Worm (Caenorhabditis elegans) whole organism, early embryonic: ENCODE measurements around the gene dod-20.
A peak's percentile ranks its signal among the peaks of the same experiment; 100 is the strongest.

Experiments
- B0310.2 ChIP-seq: sonication (generic microtip); optimal IDR thresholded peaks from 2 replicates; lab custom pipeline; 2016; ENCODE audit warnings: mild to moderate bottlenecking, missing genetic modification characterization, missing compliant biosample characterization
- F13C5.2 ChIP-seq: sonication (generic microtip); optimal IDR thresholded peaks from 2 replicates; lab custom pipeline; 2017; ENCODE audit warnings: mild to moderate bottlenecking, missing genetic modification characterization, inconsistent platforms, missing compliant biosample characterization
- aly-1 ChIP-seq: sonication (generic microtip); optimal IDR thresholded peaks from 2 replicates; lab custom pipeline; 2016; ENCODE audit warnings: missing genetic modification characterization, missing compliant biosample characterization
- ama-1 ChIP-seq: fragments of 150-350 bp; optimal IDR thresholded peaks from 2 replicates; lab custom pipeline; 2014
- ceh-13 ChIP-seq: fragments of 200-800 bp; sonication (Bioruptor generic); optimal IDR thresholded peaks from 2 replicates; lab custom pipeline; 2018; ENCODE audit warnings: mild to moderate bottlenecking, missing genetic modification characterization, missing compliant biosample characterization
- ceh-36 ChIP-seq: sonication (generic microtip); optimal IDR thresholded peaks from 2 replicates; lab custom pipeline; 2016; ENCODE audit warnings: missing genetic modification characterization, inconsistent platforms, missing compliant biosample characterization
- ets-7 ChIP-seq: sonication (generic microtip); optimal IDR thresholded peaks from 2 replicates; lab custom pipeline; 2016; ENCODE audit warnings: missing genotype, missing genetic modification characterization, missing compliant biosample characterization
- flt-1 ChIP-seq: fragments of 200-800 bp; sonication (Bioruptor generic); IDR thresholded peaks from 2 replicates; pipeline ENCODE4 v1.3.6; 2022; ENCODE audit warnings: missing genetic modification characterization, missing compliant biosample characterization
- hmbx-1 ChIP-seq: sonication (generic microtip); optimal IDR thresholded peaks from 2 replicates; lab custom pipeline; 2016; ENCODE audit warnings: mild to moderate bottlenecking, missing genetic modification characterization, missing compliant biosample characterization
- hmg-4 ChIP-seq: fragments of 200-800 bp; sonication (Bioruptor generic); optimal IDR thresholded peaks from 2 replicates; lab custom pipeline; 2018; ENCODE audit warnings: mild to moderate bottlenecking, missing genetic modification characterization, missing compliant biosample characterization
- hnd-1 ChIP-seq: sonication (generic microtip); optimal IDR thresholded peaks from 2 replicates; lab custom pipeline; 2016; ENCODE audit warnings: missing genetic modification characterization, missing compliant biosample characterization
- pes-1 ChIP-seq: fragments of 200-800 bp; sonication (Bioruptor generic); IDR thresholded peaks from 2 replicates; pipeline ENCODE4 v1.3.6; 2022; ENCODE audit warnings: missing genetic modification reagents, missing genetic modification characterization, missing compliant biosample characterization
- scrt-1 ChIP-seq: fragments of 200-800 bp; sonication (Bioruptor generic); IDR thresholded peaks from 2 replicates; pipeline ENCODE4 v1.3.6; 2022; ENCODE audit warnings: missing genetic modification characterization, missing compliant biosample characterization
- sea-1 ChIP-seq: fragments of 200-800 bp; sonication (Bioruptor generic); conservative IDR thresholded peaks from 2 replicates; pipeline ENCODE4 v1.3.6; 2022; ENCODE audit warnings: missing genetic modification characterization, missing compliant biosample characterization
- tbx-11 ChIP-seq: fragments of 200-800 bp; sonication (Bioruptor generic); IDR thresholded peaks from 2 replicates; pipeline ENCODE4 v1.3.6; 2022; ENCODE audit warnings: missing genetic modification characterization, missing compliant biosample characterization
- tbx-37 ChIP-seq: fragments of 200-800 bp; sonication (Bioruptor generic); conservative IDR thresholded peaks from 2 replicates; pipeline ENCODE4 v1.3.6; 2022; ENCODE audit warnings: missing genetic modification reagents, missing genetic modification characterization, missing compliant biosample characterization
- tra-4 ChIP-seq: sonication (generic microtip); optimal IDR thresholded peaks from 2 replicates; lab custom pipeline; 2017; ENCODE audit warnings: missing genetic modification characterization, missing compliant biosample characterization

Gene dod-20

DNA sequence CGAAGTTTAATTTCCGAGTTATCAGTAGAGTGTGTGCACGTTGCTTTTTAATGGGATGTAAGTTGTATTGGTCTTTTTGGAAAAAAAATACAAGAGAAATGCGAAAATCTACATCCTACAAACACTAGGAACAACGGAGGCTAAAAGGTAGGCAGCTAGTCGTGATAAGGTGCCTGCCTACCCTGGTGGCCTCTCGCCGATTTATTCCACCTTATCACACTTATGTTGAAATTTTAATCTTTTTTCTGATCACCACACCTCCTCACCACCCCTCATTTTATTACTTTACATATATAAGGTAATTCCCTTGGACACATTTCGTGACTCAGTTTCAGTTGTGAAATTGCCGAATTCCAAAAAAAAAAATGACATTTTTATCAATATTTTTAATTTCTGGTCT, at the start of gene dod-20:
TSS of gene dod-20 (plus strand) at position 301 of the 400 bp plus-strand sequence.
- TF ChIP-seq ceh-13 (GFP tag; lab: Kevin White, UChicago) (no peak), scrt-1 (GFP tag; lab: Robert Waterston, UW) (no peak), F13C5.2 (tag; lab: Kevin White, UChicago) (no peak), tbx-11 (GFP tag; lab: Robert Waterston, UW) (no peak), ets-7 (tag; lab: Kevin White, UChicago) (no peak), hnd-1 (tag; lab: Kevin White, UChicago) (no peak), B0310.2 (tag; lab: Kevin White, UChicago) (no peak), flt-1 (no peak), hmg-4 (GFP tag; lab: Kevin White, UChicago) (no peak), ama-1 (lab: Kevin White, UChicago) (no peak)

DNA sequence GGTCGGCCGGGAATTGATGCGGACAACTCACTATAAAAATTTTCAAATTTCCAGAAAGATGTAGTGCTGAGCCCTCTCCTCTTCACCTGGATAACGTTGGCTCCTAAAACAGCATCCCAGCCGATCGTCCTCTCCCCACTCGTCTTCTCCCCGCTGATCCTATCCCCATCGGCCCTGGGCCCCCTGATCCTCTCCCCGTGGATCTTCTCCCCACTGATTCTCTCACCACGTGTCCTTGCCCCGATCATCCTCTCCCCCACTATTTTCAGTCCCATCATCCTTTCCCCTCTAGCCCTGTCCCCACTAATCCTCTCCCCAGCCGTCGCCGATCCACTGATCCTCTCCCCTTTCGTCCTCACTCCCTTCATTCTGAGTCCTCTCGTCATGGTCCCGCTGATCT, 49.0 kb upstream of the dod-20 start:
- no peak for TF ChIP-seq hmbx-1
- no peak for TF ChIP-seq sea-1 (GFP tag; lab: Robert Waterston, UW)
- no peak for TF ChIP-seq pes-1 (GFP tag; lab: Robert Waterston, UW)
- no peak for TF ChIP-seq hnd-1 (tag; lab: Kevin White, UChicago)
- TF ChIP-seq ceh-36 (tag; lab: Kevin White, UChicago), result peak; percentile 67
- no peak for TF ChIP-seq B0310.2 (tag; lab: Kevin White, UChicago)
- TF ChIP-seq flt-1, result no peak

DNA sequence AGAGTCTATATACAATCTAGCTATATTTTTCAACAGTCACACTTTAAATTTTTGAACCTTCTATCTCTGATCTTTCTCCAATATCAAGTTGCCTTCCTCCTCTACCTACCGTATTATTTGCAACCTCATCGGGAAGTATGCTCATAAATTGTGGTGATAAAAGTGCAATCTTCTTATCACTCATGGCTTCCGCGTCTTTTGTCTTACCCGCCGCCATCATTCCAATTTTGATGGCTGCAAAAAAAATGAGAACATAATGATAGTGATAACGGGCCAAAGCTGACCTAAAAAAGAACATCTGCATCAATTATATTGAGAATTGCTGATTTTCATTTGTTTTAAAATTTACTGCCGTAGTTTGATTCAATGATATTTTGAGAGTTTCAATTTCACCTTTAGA, 45.4 kb upstream of the dod-20 start:
- no peak for TF ChIP-seq sea-1 (GFP tag; lab: Robert Waterston, UW)
- no peak for TF ChIP-seq F13C5.2 (tag; lab: Kevin White, UChicago)
- no peak for TF ChIP-seq ceh-36 (tag; lab: Kevin White, UChicago)
- no peak for TF ChIP-seq tbx-37
- no peak for TF ChIP-seq flt-1
- no peak for TF ChIP-seq hmg-4 (GFP tag; lab: Kevin White, UChicago)
- no peak for TF ChIP-seq tbx-11 (GFP tag; lab: Robert Waterston, UW)
- TF ChIP-seq ets-7 (tag; lab: Kevin White, UChicago), result no peak
- no peak for TF ChIP-seq pes-1 (GFP tag; lab: Robert Waterston, UW)
- no peak for TF ChIP-seq ceh-13 (GFP tag; lab: Kevin White, UChicago)
- TF ChIP-seq tra-4 (tag; lab: Kevin White, UChicago), result no peak
- TF ChIP-seq hmbx-1, result no peak
- TF ChIP-seq scrt-1 (GFP tag; lab: Robert Waterston, UW), result no peak
- no peak for TF ChIP-seq B0310.2 (tag; lab: Kevin White, UChicago)
- TF ChIP-seq ama-1 (lab: Kevin White, UChicago), result no peak

DNA sequence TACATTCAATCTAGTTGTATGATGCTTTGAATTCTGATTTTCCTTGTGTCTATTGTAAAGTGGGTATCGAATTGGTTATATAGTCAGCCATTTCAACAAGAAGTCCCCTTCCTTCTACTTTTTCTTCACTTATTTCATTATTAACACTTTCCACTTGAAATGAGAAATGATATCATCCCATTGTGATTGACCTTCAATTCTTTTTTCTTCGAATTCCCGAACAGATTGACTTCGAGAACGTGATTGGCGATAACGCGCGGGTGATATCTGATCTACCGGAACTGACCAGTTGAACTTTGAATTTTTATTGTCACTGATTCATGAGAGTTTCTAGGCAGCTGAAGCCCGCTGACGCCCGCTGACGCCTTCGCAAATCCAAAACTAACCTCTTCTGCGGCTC, 44.0 kb upstream of the dod-20 start:
- TF ChIP-seq hmbx-1 (no peak), F13C5.2 (tag; lab: Kevin White, UChicago) (no peak), scrt-1 (GFP tag; lab: Robert Waterston, UW) (no peak), aly-1 (tag; lab: Kevin White, UChicago) (no peak), hmg-4 (GFP tag; lab: Kevin White, UChicago) (no peak), sea-1 (GFP tag; lab: Robert Waterston, UW) (no peak), tra-4 (tag; lab: Kevin White, UChicago) (no peak), ceh-36 (tag; lab: Kevin White, UChicago) (no peak), ceh-13 (GFP tag; lab: Kevin White, UChicago) (no peak), ama-1 (lab: Kevin White, UChicago) (no peak), flt-1 (no peak)

DNA sequence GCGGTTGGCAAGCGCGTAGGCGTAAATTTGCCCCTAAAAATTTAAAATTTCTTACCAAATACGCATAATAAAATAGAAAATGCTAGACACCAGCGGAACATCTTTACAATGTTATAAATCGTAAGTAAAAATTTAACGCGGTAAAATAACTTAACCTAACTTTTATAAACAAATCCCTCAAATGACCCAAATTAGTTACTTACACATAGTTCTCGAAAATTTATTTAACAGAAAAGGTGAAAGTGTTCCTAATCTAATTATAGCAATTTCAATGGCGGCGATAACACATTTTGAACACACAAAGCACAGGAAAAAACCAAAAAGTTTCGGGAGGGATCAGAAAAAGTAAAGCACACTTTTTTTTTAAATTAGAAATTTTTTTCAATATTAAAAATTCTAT, 42.0 kb upstream of the dod-20 start, which contains the start of gene mltn-8:
TSS of gene mltn-8 (minus strand) at position 101 of the 400 bp plus-strand sequence.
- TF ChIP-seq hnd-1 (tag; lab: Kevin White, UChicago), result no peak
- no peak for TF ChIP-seq scrt-1 (GFP tag; lab: Robert Waterston, UW)
- TF ChIP-seq hmbx-1, result no peak
- TF ChIP-seq ets-7 (tag; lab: Kevin White, UChicago), result no peak
- TF ChIP-seq ama-1 (lab: Kevin White, UChicago), result no peak
- TF ChIP-seq F13C5.2 (tag; lab: Kevin White, UChicago), result no peak
- TF ChIP-seq ceh-36 (tag; lab: Kevin White, UChicago), result no peak
- no peak for TF ChIP-seq sea-1 (GFP tag; lab: Robert Waterston, UW)
- no peak for TF ChIP-seq hmg-4 (GFP tag; lab: Kevin White, UChicago)
- no peak for TF ChIP-seq tbx-11 (GFP tag; lab: Robert Waterston, UW)
- TF ChIP-seq tbx-37, result no peak
- no peak for TF ChIP-seq B0310.2 (tag; lab: Kevin White, UChicago)
- no peak for TF ChIP-seq aly-1 (tag; lab: Kevin White, UChicago)
- no peak for TF ChIP-seq flt-1
- no peak for TF ChIP-seq tra-4 (tag; lab: Kevin White, UChicago)
- no peak for TF ChIP-seq ceh-13 (GFP tag; lab: Kevin White, UChicago)
- no peak for TF ChIP-seq pes-1 (GFP tag; lab: Robert Waterston, UW)

DNA sequence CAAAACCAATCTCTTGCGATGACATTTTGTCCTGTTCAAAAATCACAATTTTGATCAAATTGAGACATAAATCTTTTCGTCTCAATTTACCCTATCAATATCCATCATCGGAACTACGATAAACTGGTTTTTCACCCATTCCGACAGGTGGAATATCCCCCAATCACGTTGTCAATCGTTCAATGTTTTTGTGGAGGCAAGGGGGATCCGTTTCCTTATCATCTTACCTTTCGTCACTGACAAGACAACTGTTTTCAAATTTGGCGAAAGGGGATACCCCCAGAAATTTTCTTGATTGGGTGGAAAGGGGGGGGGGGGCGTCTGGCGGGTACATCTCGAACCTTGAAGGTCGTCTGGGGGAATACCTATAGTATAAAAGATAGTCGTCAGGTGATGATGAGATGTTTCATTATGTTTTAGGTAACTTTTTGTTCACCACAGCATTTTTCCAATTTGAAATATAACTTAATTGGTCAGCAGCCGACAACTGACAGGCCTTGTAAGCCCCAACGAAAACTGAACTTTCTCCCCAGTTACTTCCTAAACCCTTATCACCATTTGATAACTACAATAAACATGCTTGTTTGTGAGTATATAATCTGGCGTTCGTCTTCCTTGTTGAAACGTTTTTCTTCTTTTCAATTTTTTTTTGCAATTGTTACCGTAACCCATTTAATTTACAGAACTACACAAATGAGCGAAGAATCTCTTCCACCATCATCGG, 40.8 kb upstream of the dod-20 start, which contains the start of gene ZK6.8:
TSS of gene ZK6.8 (plus strand) at position 682 of the 724 bp plus-strand sequence.
- no peak for TF ChIP-seq hmbx-1
- TF ChIP-seq ceh-13 (GFP tag; lab: Kevin White, UChicago), result no peak
- TF ChIP-seq pes-1 (GFP tag; lab: Robert Waterston, UW), result no peak
- TF ChIP-seq flt-1, result no peak
- TF ChIP-seq ets-7 (tag; lab: Kevin White, UChicago), result no peak
- no peak for TF ChIP-seq ceh-36 (tag; lab: Kevin White, UChicago)
- TF ChIP-seq hmg-4 (GFP tag; lab: Kevin White, UChicago), result no peak
- TF ChIP-seq tra-4 (tag; lab: Kevin White, UChicago), result no peak

DNA sequence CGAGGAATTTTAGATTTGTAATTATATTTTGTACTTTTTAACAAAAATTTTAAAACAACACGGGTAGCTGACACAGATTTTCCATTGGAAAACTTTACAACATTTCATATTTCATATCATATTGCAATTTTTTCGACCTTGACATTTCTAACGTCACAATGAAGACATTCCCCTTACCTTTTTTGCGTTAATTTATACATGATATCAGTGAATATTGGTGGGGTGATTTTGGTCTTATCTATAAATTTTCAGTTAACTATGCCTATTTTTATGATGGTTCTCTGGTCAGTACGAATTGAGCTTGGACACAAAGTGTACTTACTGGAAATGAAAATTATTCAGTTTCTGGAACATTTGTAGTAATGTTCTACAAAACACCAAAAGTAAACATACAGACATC, 37.7 kb upstream of the dod-20 start:
- TF ChIP-seq tra-4 (tag; lab: Kevin White, UChicago) (no peak), hmg-4 (GFP tag; lab: Kevin White, UChicago) (no peak), tbx-37 (no peak), F13C5.2 (tag; lab: Kevin White, UChicago) (no peak), aly-1 (tag; lab: Kevin White, UChicago) (no peak), scrt-1 (GFP tag; lab: Robert Waterston, UW) (no peak), sea-1 (GFP tag; lab: Robert Waterston, UW) (no peak)
